Fruit fly (Drosophila melanogaster): ENCODE results near the gene gammaTub23C.
A peak's percentile ranks its signal among the peaks of the same experiment; 100 is the strongest.

- TF ChIP-seq CG32006 (GFP tag; optimal IDR thresholded peaks at IDR 0.05) = peak; percentile 47
- TF ChIP-seq CG4318 (GFP tag; optimal IDR thresholded peaks at IDR 0.05) = no peak
- peak; percentile 76 for TF ChIP-seq CG7368 (GFP tag; optimal IDR thresholded peaks at IDR 0.05)
- peak; percentile 77 for TF ChIP-seq OdsH (GFP tag; optimal IDR thresholded peaks at IDR 0.05)
- TF ChIP-seq CG3032 (tag; optimal IDR thresholded peaks at IDR 0.05) = peak; percentile 73
- TF ChIP-seq Eip78C (GFP tag) = peak; percentile 96
- TF ChIP-seq achi (GFP tag; optimal IDR thresholded peaks at IDR 0.05) = peak; percentile 78
- TF ChIP-seq CG6854 (GFP tag; optimal IDR thresholded peaks at IDR 0.05) = peak; percentile 63
- TF ChIP-seq CG10669 (GFP tag; optimal IDR thresholded peaks at IDR 0.05) = peak; percentile 74
- peak; percentile 61 for TF ChIP-seq spab (GFP tag; optimal IDR thresholded peaks at IDR 0.05)
- TF ChIP-seq CG10631 (GFP tag; optimal IDR thresholded peaks at IDR 0.05) = peak; percentile 81
- peak; percentile 88 for TF ChIP-seq topi (GFP tag; optimal IDR thresholded peaks at IDR 0.05)
Observed at dm6 chr2L:3011484-3011883, 38.8 kb downstream of the gammaTub23C start.

Data from whole organism, prepupa.